Worm (Caenorhabditis elegans) whole organism, L3 larva: ENCODE data around the gene chil-27.

Experiments
- ama-1 ChIP-seq: fragments of 150-350 bp; optimal IDR thresholded peaks from 2 replicates; lab custom pipeline; 2018
- ceh-16 ChIP-seq: sonication (generic microtip); optimal IDR thresholded peaks from 2 replicates; lab custom pipeline; 2017; ENCODE audit warnings: missing biosample characterization, missing genetic modification characterization
- egl-27 ChIP-seq: sonication (generic microtip); optimal IDR thresholded peaks from 4 replicates; lab custom pipeline; 2017; ENCODE audit warnings: missing biosample characterization, missing genetic modification reagents, missing genetic modification characterization
- egl-5 ChIP-seq: fragments of 150-350 bp; optimal IDR thresholded peaks from 2 replicates; lab custom pipeline; 2017; ENCODE audit warnings: missing biosample characterization, missing genetic modification reagents, missing genetic modification characterization, inconsistent platforms
- fkh-10 ChIP-seq: sonication (generic microtip); optimal IDR thresholded peaks from 2 replicates; lab custom pipeline; 2017; ENCODE audit warnings: missing biosample characterization, missing genetic modification reagents, missing genetic modification characterization
- jun-1 ChIP-seq: fragments of 150-350 bp; optimal IDR thresholded peaks from 2 replicates; lab custom pipeline; 2014; ENCODE audit warnings: missing biosample characterization, missing genetic modification reagents, missing genetic modification characterization
- lsy-12 ChIP-seq: sonication (generic microtip); optimal IDR thresholded peaks from 2 replicates; lab custom pipeline; 2016; ENCODE audit warnings: mild to moderate bottlenecking, missing genetic modification characterization, missing compliant biosample characterization
- mdl-1 ChIP-seq: fragments of 150-350 bp; optimal IDR thresholded peaks from 2 replicates; lab custom pipeline; 2014; ENCODE audit warnings: missing biosample characterization, missing genetic modification characterization
- nhr-11 ChIP-seq: fragments of 150-350 bp; optimal IDR thresholded peaks from 2 replicates; lab custom pipeline; 2014; ENCODE audit warnings: missing biosample characterization, missing genetic modification characterization
- nhr-25 ChIP-seq: sonication (generic microtip); optimal IDR thresholded peaks from 2 replicates; lab custom pipeline; 2017; ENCODE audit warnings: missing biosample characterization, missing genetic modification characterization
- nhr-43 ChIP-seq: sonication (generic microtip); optimal IDR thresholded peaks from 2 replicates; lab custom pipeline; 2016; ENCODE audit warnings: mild to moderate bottlenecking, missing genetic modification characterization, missing compliant biosample characterization; ENCODE audit not compliant: poor library complexity, severe bottlenecking
- pqm-1 ChIP-seq: fragments of 150-350 bp; optimal IDR thresholded peaks from 2 replicates; lab custom pipeline; 2017; ENCODE audit warnings: missing biosample characterization, missing genetic modification characterization, inconsistent platforms
- unc-39 ChIP-seq: sonication (generic microtip); optimal IDR thresholded peaks from 4 replicates; lab custom pipeline; 2017; ENCODE audit warnings: missing biosample characterization, missing genetic modification characterization
- zag-1 ChIP-seq: fragments of 150-350 bp; optimal IDR thresholded peaks from 2 replicates; lab custom pipeline; 2014; ENCODE audit warnings: missing biosample characterization, missing genetic modification characterization

The chil-27 gene

ce11 chrII:9528480-9528879, 50.8 kb downstream of the chil-27 start, which contains the start of gene sra-2:
TSS of gene sra-2 (plus strand) at chrII:9528780.
- no peak for TF ChIP-seq nhr-25 (tag; lab: Kevin White, UChicago)
- no peak for TF ChIP-seq ama-1
- no peak for TF ChIP-seq zag-1 (tag; lab: Kevin White, UChicago)
- TF ChIP-seq ceh-16 (tag; lab: Kevin White, UChicago): no peak
- TF ChIP-seq nhr-43 (tag; lab: Kevin White, UChicago): no peak
- no peak for TF ChIP-seq unc-39 (tag; lab: Kevin White, UChicago)
- TF ChIP-seq jun-1 (tag; lab: Kevin White, UChicago): no peak
- no peak for TF ChIP-seq lsy-12
- TF ChIP-seq nhr-11 (tag; lab: Kevin White, UChicago): no peak
- no peak for TF ChIP-seq egl-27
- no peak for TF ChIP-seq fkh-10
- no peak for TF ChIP-seq mdl-1 (tag; lab: Kevin White, UChicago)
- no peak for TF ChIP-seq egl-5
- TF ChIP-seq pqm-1 (tag; lab: Kevin White, UChicago): no peak
